Worm (Caenorhabditis elegans): ENCODE data around the gene C27F2.7.

Gene C27F2.7

ce11 chrIII:5002231-5002630, 17.9 kb upstream of the C27F2.7 start, which contains the start of gene R144.10:
R144.10 (minus strand) TSS chrIII:5002331.
- TF ChIP-seq egl-27 (tag; optimal IDR thresholded peaks at IDR 0.05) (no peak), nhr-28 (tag; optimal IDR thresholded peaks at IDR 0.05) (no peak), nhr-76 (tag; optimal IDR thresholded peaks at IDR 0.05) (no peak), elt-1 (tag; optimal IDR thresholded peaks at IDR 0.05) (no peak), elt-3 (tag; optimal IDR thresholded peaks at IDR 0.05) (no peak), nhr-237 (tag; optimal IDR thresholded peaks at IDR 0.05) (no peak), daf-12 (tag; optimal IDR thresholded peaks at IDR 0.05) (no peak), pha-4 (tag; optimal IDR thresholded peaks at IDR 0.05) (no peak), tbx-2 (tag; optimal IDR thresholded peaks at IDR 0.05) (no peak), hmg-11 (tag; optimal IDR thresholded peaks at IDR 0.05) (no peak), ama-1 (optimal IDR thresholded peaks at IDR 0.05) (no peak), ZK546.5 (tag; optimal IDR thresholded peaks at IDR 0.05) (no peak), unc-62 (GFP tag; optimal IDR thresholded peaks at IDR 0.05) (no peak), lsy-12 (tag; optimal IDR thresholded peaks at IDR 0.05) (no peak), lin-39 (tag; optimal IDR thresholded peaks at IDR 0.05) (no peak), ztf-11 (tag; optimal IDR thresholded peaks at IDR 0.05) (no peak), jun-1 (tag; optimal IDR thresholded peaks at IDR 0.05) (no peak), snpc-4 (tag; optimal IDR thresholded peaks at IDR 0.05) (no peak)

- TF ChIP-seq nfya-1 (tag; optimal IDR thresholded peaks at IDR 0.05; ENCODE audit: insufficient read depth) (peak; percentile 5), snpc-4 (tag; optimal IDR thresholded peaks at IDR 0.05) (peak; percentile 2), zag-1 (tag; optimal IDR thresholded peaks at IDR 0.05) (no peak), ztf-4 (tag; optimal IDR thresholded peaks at IDR 0.05) (no peak), nhr-76 (tag; optimal IDR thresholded peaks at IDR 0.05) (no peak), R02D3.7 (tag; optimal IDR thresholded peaks at IDR 0.05) (no peak), ama-1 (optimal IDR thresholded peaks at IDR 0.05) (no peak), lin-15B (tag; optimal IDR thresholded peaks at IDR 0.05) (no peak), ceh-9 (tag; optimal IDR thresholded peaks at IDR 0.05) (no peak)
Measured at ce11 chrIII:4998956-4999425, 14.7 kb upstream of the C27F2.7 start, which contains the start of gene smcr-8. smcr-8 (plus strand) TSS chrIII:4999375.

- no peak for TF ChIP-seq egl-5 (tag; optimal IDR thresholded peaks at IDR 0.05)
- no peak for TF ChIP-seq nhr-77 (tag; optimal IDR thresholded peaks at IDR 0.05)
- TF ChIP-seq unc-39 (tag; optimal IDR thresholded peaks at IDR 0.05): no peak
- peak; percentile 91 for TF ChIP-seq nhr-25 (tag; optimal IDR thresholded peaks at IDR 0.05)
- no peak for TF ChIP-seq zag-1 (tag; optimal IDR thresholded peaks at IDR 0.05)
- no peak for TF ChIP-seq pha-4 (tag; optimal IDR thresholded peaks at IDR 0.05)
- TF ChIP-seq snpc-4 (tag; optimal IDR thresholded peaks at IDR 0.05): no peak
- no peak for TF ChIP-seq nhr-43 (tag; optimal IDR thresholded peaks at IDR 0.05; ENCODE audit: poor library complexity, severe bottlenecking)
- TF ChIP-seq nfya-1 (tag; optimal IDR thresholded peaks at IDR 0.05; ENCODE audit: insufficient read depth): peak; percentile 36
- TF ChIP-seq elt-2 (tag; optimal IDR thresholded peaks at IDR 0.05): no peak
- TF ChIP-seq nhr-12 (tag; optimal IDR thresholded peaks at IDR 0.05): no peak
- TF ChIP-seq nhr-76 (tag; optimal IDR thresholded peaks at IDR 0.05): no peak
- TF ChIP-seq nhr-23 (tag; optimal IDR thresholded peaks at IDR 0.05): peak; percentile 83
- TF ChIP-seq nhr-67 (tag; optimal IDR thresholded peaks at IDR 0.05): no peak
- no peak for TF ChIP-seq eor-1 (tag; optimal IDR thresholded peaks at IDR 0.05)
- no peak for TF ChIP-seq egl-27 (tag; optimal IDR thresholded peaks at IDR 0.05)
- TF ChIP-seq sea-2 (GFP tag; optimal IDR thresholded peaks at IDR 0.05): no peak
- no peak for TF ChIP-seq lin-15B (tag; optimal IDR thresholded peaks at IDR 0.05)
- TF ChIP-seq ZK546.5 (tag; optimal IDR thresholded peaks at IDR 0.05): no peak
- TF ChIP-seq ceh-28 (tag; optimal IDR thresholded peaks at IDR 0.05): peak; percentile 79
Measured at ce11 chrIII:4998111-4998859, 14.0 kb upstream of the C27F2.7 start, which contains the start of gene tmem-131. tmem-131 (minus strand) TSS chrIII:4998161.

ce11 chrIII:4987666-4988065, 3.4 kb upstream of the C27F2.7 start:
- TF ChIP-seq elt-3 (tag; optimal IDR thresholded peaks at IDR 0.05): no peak
- no peak for TF ChIP-seq daf-12 (tag; optimal IDR thresholded peaks at IDR 0.05)
- TF ChIP-seq fos-1 (tag; optimal IDR thresholded peaks at IDR 0.05): no peak
- TF ChIP-seq ztf-11 (tag; optimal IDR thresholded peaks at IDR 0.05): no peak
- no peak for TF ChIP-seq nhr-43 (tag; optimal IDR thresholded peaks at IDR 0.05; ENCODE audit: poor library complexity, severe bottlenecking)
- no peak for TF ChIP-seq nhr-77 (tag; optimal IDR thresholded peaks at IDR 0.05)
- no peak for TF ChIP-seq ama-1 (optimal IDR thresholded peaks at IDR 0.05)
- no peak for TF ChIP-seq aly-2 (tag; optimal IDR thresholded peaks at IDR 0.05)
- no peak for TF ChIP-seq egl-5 (tag; optimal IDR thresholded peaks at IDR 0.05)
- TF ChIP-seq ZK546.5 (tag; optimal IDR thresholded peaks at IDR 0.05): no peak
- TF ChIP-seq ztf-4 (tag; optimal IDR thresholded peaks at IDR 0.05): no peak
- TF ChIP-seq nhr-28 (tag; optimal IDR thresholded peaks at IDR 0.05): no peak
- no peak for TF ChIP-seq elt-2 (tag; optimal IDR thresholded peaks at IDR 0.05)
- TF ChIP-seq fkh-10 (GFP tag; optimal IDR thresholded peaks at IDR 0.05): no peak
